Fruit fly (Drosophila melanogaster): ENCODE results near the gene CG46460.

dm6 chr3L:4267403-4267802 lies 40.3 kb upstream of the CG46460 start, which contains the start of gene CG33764:
- TF ChIP-seq CG8478 (optimal IDR thresholded peaks at IDR 0.05) (no peak), CTCF (optimal IDR thresholded peaks at IDR 0.05) (no peak)
